Worm (Caenorhabditis elegans): Measurements from ENCODE around the gene grl-3.
"Not testable (repeated sequence)": the region's sequence is repeated elsewhere in the genome, so short reads cannot be mapped to it uniquely, and the experiment has no call there.

- TF ChIP-seq nhr-237, fos-1, pqm-1, nhr-11, ztf-11 (tag; optimal IDR thresholded peaks at IDR 0.05): not testable (repeated sequence)
These were observed 15.2 kb upstream of the grl-3 start, which contains the start of gene nas-18 for ce11 chrV:11396134-11396533.

Measured in whole organism, L3 larva.